Worm (Caenorhabditis elegans) whole organism, midembryonic: ENCODE results near the gene nhr-275.
"Not testable (repeated sequence)": the region's sequence is repeated elsewhere in the genome, so short reads cannot be mapped to it uniquely, and the experiment has no call there.

ENCODE experiments used
- T22C8.4 ChIP-seq: fragments of 200-800 bp; sonication (Bioruptor generic); IDR thresholded peaks from 2 replicates; pipeline ENCODE4 v1.3.6; 2022; ENCODE audit warnings: missing genetic modification characterization, missing compliant biosample characterization
- cog-1 ChIP-seq: sonication (generic microtip); optimal IDR thresholded peaks from 2 replicates; lab custom pipeline; 2016; ENCODE audit warnings: missing genetic modification characterization, missing compliant biosample characterization
- flt-1 ChIP-seq: fragments of 200-800 bp; sonication (Bioruptor generic); IDR thresholded peaks from 2 replicates; pipeline ENCODE4 v1.3.6; 2022; ENCODE audit warnings: missing genetic modification characterization, missing compliant biosample characterization
- klf-2 ChIP-seq: fragments of 200-800 bp; sonication (Bioruptor generic); conservative IDR thresholded peaks from 2 replicates; pipeline ENCODE4 v1.3.6; 2022; ENCODE audit warnings: missing genetic modification reagents, missing genetic modification characterization, missing compliant biosample characterization
- med-1 ChIP-seq: sonication (generic microtip); optimal IDR thresholded peaks from 2 replicates; lab custom pipeline; 2017; ENCODE audit warnings: missing genetic modification characterization, mild to moderate bottlenecking, missing compliant biosample characterization, antibody characterized with exemption, missing genetic modification reagents; ENCODE audit not compliant: insufficient read depth
- ref-1 ChIP-seq: fragments of 200-800 bp; sonication (Bioruptor generic); conservative IDR thresholded peaks from 2 replicates; pipeline ENCODE4 v1.3.6; 2022; ENCODE audit warnings: missing genetic modification reagents, missing genetic modification characterization, missing compliant biosample characterization
- tab-1 ChIP-seq: fragments of 200-800 bp; sonication (Bioruptor generic); IDR thresholded peaks from 2 replicates; pipeline ENCODE4 v1.3.6; 2022; ENCODE audit warnings: missing genetic modification characterization, missing compliant biosample characterization
- ztf-23 ChIP-seq: fragments of 200-800 bp; sonication (Bioruptor generic); IDR thresholded peaks from 2 replicates; pipeline ENCODE4 v1.3.6; 2022; ENCODE audit warnings: missing genetic modification reagents, missing genetic modification characterization, missing compliant biosample characterization
- ztf-29 ChIP-seq: fragments of 200-800 bp; sonication (Bioruptor generic); IDR thresholded peaks from 2 replicates; pipeline ENCODE4 v1.3.6; 2022; ENCODE audit warnings: missing genetic modification reagents, missing genetic modification characterization, missing compliant biosample characterization

nhr-275 gene

ce11 chrV:2278052-2278451 lies 11.2 kb upstream of the nhr-275 start, which contains the start of gene nhr-59:
Gene nhr-59, minus strand, starts transcription at chrV:2278265.
- TF ChIP-seq ztf-23 (GFP tag; lab: Robert Waterston, UW) (no peak), cog-1 (tag; lab: Kevin White, UChicago) (no peak), med-1 (GFP tag; lab: Kevin White, UChicago) (no peak), tab-1 (GFP tag; lab: Robert Waterston, UW) (no peak), ref-1 (GFP tag; lab: Robert Waterston, UW) (no peak)

ce11 chrV:2277260-2277659 lies 10.4 kb upstream of the nhr-275 start:
- TF ChIP-seq ref-1 (GFP tag; lab: Robert Waterston, UW) (no peak), ztf-23 (GFP tag; lab: Robert Waterston, UW) (no peak), ztf-29 (GFP tag; lab: Robert Waterston, UW) (no peak), med-1 (GFP tag; lab: Kevin White, UChicago) (no peak), klf-2 (GFP tag; lab: Robert Waterston, UW) (no peak), flt-1 (GFP tag; lab: Robert Waterston, UW) (no peak), cog-1 (tag; lab: Kevin White, UChicago) (no peak), T22C8.4 (GFP tag; lab: Robert Waterston, UW) (no peak), tab-1 (GFP tag; lab: Robert Waterston, UW) (no peak)

ce11 chrV:2274253-2274892 lies 7.5 kb upstream of the nhr-275 start, which contains the start of the genes Y5H2A.4 and abu-4:
Gene Y5H2A.4, minus strand, starts transcription at chrV:2274353.
Gene abu-4, plus strand, starts transcription at chrV:2274842.
- no peak for TF ChIP-seq ztf-23 (GFP tag; lab: Robert Waterston, UW)
- TF ChIP-seq T22C8.4 (GFP tag; lab: Robert Waterston, UW), result no peak
- TF ChIP-seq flt-1 (GFP tag; lab: Robert Waterston, UW), result no peak
- no peak for TF ChIP-seq klf-2 (GFP tag; lab: Robert Waterston, UW)

ce11 chrV:2271750-2272149 lies 4.9 kb upstream of the nhr-275 start, which contains the start of gene Y5H2A.1:
Gene Y5H2A.1, minus strand, starts transcription at chrV:2271850.
- TF ChIP-seq T22C8.4 (GFP tag; lab: Robert Waterston, UW) (no peak), flt-1 (GFP tag; lab: Robert Waterston, UW) (no peak), ztf-29 (GFP tag; lab: Robert Waterston, UW) (no peak), cog-1 (tag; lab: Kevin White, UChicago) (no peak), tab-1 (GFP tag; lab: Robert Waterston, UW) (no peak), ztf-23 (GFP tag; lab: Robert Waterston, UW) (no peak), med-1 (GFP tag; lab: Kevin White, UChicago) (no peak), ref-1 (GFP tag; lab: Robert Waterston, UW) (no peak), klf-2 (GFP tag; lab: Robert Waterston, UW) (no peak)

- TF ChIP-seq ztf-23 (GFP tag; lab: Robert Waterston, UW) (no peak), med-1 (GFP tag; lab: Kevin White, UChicago) (no peak), ztf-29 (GFP tag; lab: Robert Waterston, UW) (no peak), tab-1 (GFP tag; lab: Robert Waterston, UW) (no peak), ref-1 (GFP tag; lab: Robert Waterston, UW) (no peak), cog-1 (tag; lab: Kevin White, UChicago) (no peak), klf-2 (GFP tag; lab: Robert Waterston, UW) (no peak)
Observed at ce11 chrV:2264925-2265324, 1.9 kb downstream of the nhr-275 start.

- TF ChIP-seq flt-1 (GFP tag; lab: Robert Waterston, UW) (no peak), tab-1 (GFP tag; lab: Robert Waterston, UW) (no peak), med-1 (GFP tag; lab: Kevin White, UChicago) (no peak), ref-1 (GFP tag; lab: Robert Waterston, UW) (no peak), ztf-23 (GFP tag; lab: Robert Waterston, UW) (no peak), ztf-29 (GFP tag; lab: Robert Waterston, UW) (no peak), klf-2 (GFP tag; lab: Robert Waterston, UW) (no peak), cog-1 (tag; lab: Kevin White, UChicago) (no peak), T22C8.4 (GFP tag; lab: Robert Waterston, UW) (no peak)
Observed at ce11 chrV:2264455-2264854, 2.4 kb downstream of the nhr-275 start, which contains the start of gene nhr-183. Gene nhr-183, minus strand, starts transcription at chrV:2264634.

ce11 chrV:2260660-2261059 lies 6.2 kb downstream of the nhr-275 start, which contains the start of gene F41B5.12:
Gene F41B5.12, plus strand, starts transcription at chrV:2260960.
- TF ChIP-seq flt-1 (GFP tag; lab: Robert Waterston, UW) (no peak), cog-1 (tag; lab: Kevin White, UChicago) (no peak), ref-1 (GFP tag; lab: Robert Waterston, UW) (no peak), ztf-29 (GFP tag; lab: Robert Waterston, UW) (no peak), med-1 (GFP tag; lab: Kevin White, UChicago) (no peak), tab-1 (GFP tag; lab: Robert Waterston, UW) (no peak), klf-2 (GFP tag; lab: Robert Waterston, UW) (no peak), ztf-23 (GFP tag; lab: Robert Waterston, UW) (no peak), T22C8.4 (GFP tag; lab: Robert Waterston, UW) (no peak)

ce11 chrV:2259750-2260149 lies 7.1 kb downstream of the nhr-275 start, which contains the start of gene nhr-182:
Gene nhr-182, minus strand, starts transcription at chrV:2259927.
- TF ChIP-seq T22C8.4 (GFP tag; lab: Robert Waterston, UW), result no peak
- TF ChIP-seq ztf-29 (GFP tag; lab: Robert Waterston, UW), result no peak

- not testable (repeated sequence) for TF ChIP-seq tab-1, T22C8.4, flt-1 (GFP tag; lab: Robert Waterston, UW)
Observed at ce11 chrV:2255191-2255590, 11.7 kb downstream of the nhr-275 start, which contains the start of gene F41B5.1. Gene F41B5.1, plus strand, starts transcription at chrV:2255533.
